Fruit fly (Drosophila melanogaster) whole organism, embryonic: ENCODE measurements around the gene Wee1.
A peak's percentile ranks its signal among the peaks of the same experiment; 100 is the strongest.

Experiments used
- Antp ChIP-seq: fragments of 200-800 bp; sonication (Bioruptor generic); optimal IDR thresholded peaks from 3 replicates; lab custom pipeline; 2016; ENCODE audit warnings: missing biosample characterization, missing genetic modification characterization
- Awh ChIP-seq: fragments of 200-800 bp; sonication (Bioruptor generic); IDR thresholded peaks from 2 replicates; pipeline ENCODE4, ENCODE4 v1.3.6; 2022; ENCODE audit warnings: missing biosample characterization, missing genetic modification characterization
- B-H1 ChIP-seq: fragments of 200-800 bp; sonication (Bioruptor generic); IDR thresholded peaks from 3 replicates; pipeline ENCODE4 v1.3.6; 2022; ENCODE audit warnings: missing biosample characterization, missing genetic modification characterization
- BtbVII ChIP-seq: fragments of 200-800 bp; sonication (Bioruptor generic); optimal IDR thresholded peaks from 3 replicates; lab custom pipeline; 2017; ENCODE audit warnings: missing biosample characterization, mild to moderate bottlenecking, missing genetic modification characterization
- CG11695 ChIP-seq: fragments of 200-800 bp; sonication (Bioruptor generic); IDR thresholded peaks from 3 replicates; pipeline ENCODE4 v1.3.6; 2022; ENCODE audit warnings: missing biosample characterization, missing genetic modification characterization
- CG13296 ChIP-seq: fragments of 200-800 bp; sonication (Bioruptor generic); optimal IDR thresholded peaks from 3 replicates; lab custom pipeline; 2018; ENCODE audit warnings: missing biosample characterization, mild to moderate bottlenecking, missing genetic modification characterization
- CG13624 ChIP-seq: fragments of 200-800 bp; sonication (Bioruptor generic); optimal IDR thresholded peaks from 2 replicates; lab custom pipeline; 2016; ENCODE audit warnings: missing biosample characterization, missing genetic modification characterization
- CG14014 ChIP-seq: fragments of 200-800 bp; sonication (Bioruptor generic); IDR thresholded peaks from 2 replicates; pipeline ENCODE4 v1.3.6; 2022; ENCODE audit warnings: missing biosample characterization, missing genetic modification characterization
- CG15073 ChIP-seq: fragments of 200-800 bp; sonication (Bioruptor generic); optimal IDR thresholded peaks from 2 replicates; lab custom pipeline; 2016; ENCODE audit warnings: missing biosample characterization, missing genetic modification characterization
- CG17328 ChIP-seq: fragments of 200-800 bp; sonication (Bioruptor generic); IDR thresholded peaks from 2 replicates; pipeline ENCODE4 v1.3.6; 2022; ENCODE audit warnings: missing biosample characterization, missing genetic modification characterization
- CG17829 ChIP-seq: fragments of 200-800 bp; optimal IDR thresholded peaks from 2 replicates; lab custom pipeline; 2019; ENCODE audit warnings: missing biosample characterization, mild to moderate bottlenecking, missing genetic modification characterization, moderate library complexity
- CG2116 ChIP-seq: fragments of 200-800 bp; sonication (Bioruptor generic); optimal IDR thresholded peaks from 3 replicates; lab custom pipeline; 2018; ENCODE audit warnings: missing biosample characterization, mild to moderate bottlenecking, missing genetic modification characterization
- CG31388 ChIP-seq: fragments of 200-800 bp; sonication (Bioruptor generic); optimal IDR thresholded peaks from 2 replicates; lab custom pipeline; 2016; ENCODE audit warnings: missing biosample characterization, missing genetic modification characterization
- CG34224 ChIP-seq: fragments of 200-800 bp; sonication (Bioruptor generic); IDR thresholded peaks from 3 replicates; pipeline ENCODE4 v1.3.6; 2022; ENCODE audit warnings: missing biosample characterization, missing genetic modification characterization; ENCODE audit not compliant: partially characterized antibody
- CG3995 ChIP-seq: fragments of 200-800 bp; sonication (Bioruptor generic); optimal IDR thresholded peaks from 3 replicates; lab custom pipeline; 2016; ENCODE audit warnings: missing biosample characterization, missing genetic modification characterization
- CG4404 ChIP-seq: fragments of 200-800 bp; sonication (Bioruptor generic); IDR thresholded peaks from 2 replicates; pipeline ENCODE4 v1.3.6; 2022; ENCODE audit warnings: missing biosample characterization, missing genetic modification characterization
- CG4617 ChIP-seq: fragments of 200-800 bp; sonication (Bioruptor generic); optimal IDR thresholded peaks from 3 replicates; lab custom pipeline; 2016; ENCODE audit warnings: missing biosample characterization, missing genetic modification characterization, borderline replicate concordance
- CG5180 ChIP-seq: fragments of 200-800 bp; sonication (Bioruptor generic); optimal IDR thresholded peaks from 3 replicates; lab custom pipeline; 2017; ENCODE audit warnings: missing biosample characterization, missing genetic modification characterization, mild to moderate bottlenecking, moderate library complexity, missing genetic modification reagents
- CG7839 ChIP-seq: fragments of 200-800 bp; sonication (Bioruptor generic); optimal IDR thresholded peaks from 3 replicates; lab custom pipeline; 2018; ENCODE audit warnings: missing biosample characterization, mild to moderate bottlenecking, missing genetic modification characterization, moderate library complexity
- CG7928 ChIP-seq: fragments of 200-800 bp; sonication (Bioruptor generic); optimal IDR thresholded peaks from 2 replicates; lab custom pipeline; 2017; ENCODE audit warnings: missing biosample characterization, mild to moderate bottlenecking, missing genetic modification characterization
- CG8089 ChIP-seq: fragments of 200-800 bp; sonication (Bioruptor generic); optimal IDR thresholded peaks from 3 replicates; lab custom pipeline; 2016; ENCODE audit warnings: missing biosample characterization, missing genetic modification characterization
- D19B ChIP-seq: fragments of 200-800 bp; sonication (Bioruptor generic); optimal IDR thresholded peaks from 2 replicates; lab custom pipeline; 2017; ENCODE audit warnings: missing biosample characterization, mild to moderate bottlenecking, missing genetic modification characterization
- Dll ChIP-seq: fragments of 200-800 bp; sonication (Bioruptor generic); IDR thresholded peaks from 4 replicates; pipeline ENCODE4 v1.3.6; 2022; ENCODE audit warnings: missing biosample characterization, missing genetic modification characterization; ENCODE audit not compliant: partially characterized antibody
- Dref ChIP-seq: fragments of 200-800 bp; sonication (Bioruptor generic); IDR thresholded peaks from 2 replicates; pipeline ENCODE4 v1.3.6; 2022; ENCODE audit warnings: missing biosample characterization, missing genetic modification characterization
- Fer2 ChIP-seq: fragments of 200-800 bp; sonication (Bioruptor generic); optimal IDR thresholded peaks from 2 replicates; lab custom pipeline; 2018; ENCODE audit warnings: missing biosample characterization, mild to moderate bottlenecking, missing genetic modification characterization, moderate library complexity
- Fer3 ChIP-seq: fragments of 200-800 bp; sonication (Bioruptor generic); optimal IDR thresholded peaks from 2 replicates; lab custom pipeline; 2018; ENCODE audit warnings: missing biosample characterization, mild to moderate bottlenecking, missing genetic modification characterization, moderate library complexity
- HLH3B ChIP-seq: fragments of 200-800 bp; sonication (Bioruptor generic); IDR thresholded peaks from 2 replicates; pipeline ENCODE4 v1.3.6; 2022; ENCODE audit warnings: missing biosample characterization, missing genetic modification characterization
- Sry-β ChIP-seq: fragments of 200-800 bp; sonication (Bioruptor generic); optimal IDR thresholded peaks from 2 replicates; lab custom pipeline; 2018; ENCODE audit warnings: missing biosample characterization, mild to moderate bottlenecking, missing genetic modification characterization, moderate library complexity
- Ssrp ChIP-seq: fragments of 200-800 bp; sonication (Bioruptor generic); optimal IDR thresholded peaks from 2 replicates; lab custom pipeline; 2018; ENCODE audit warnings: missing biosample characterization, mild to moderate bottlenecking, missing genetic modification characterization, moderate library complexity
- TFAM ChIP-seq: fragments of 200-800 bp; sonication (Bioruptor generic); optimal IDR thresholded peaks from 2 replicates; lab custom pipeline; 2017; ENCODE audit warnings: missing biosample characterization, missing genetic modification characterization, inconsistent platforms
- Trl ChIP-seq, 3 experiments: fragments of >200 bp in 2 of 3; fragments of 200-800 bp in 1 of 3; sonication (Bioruptor generic) in 1 of 3; optimal IDR thresholded peaks; 2 replicates in 1 of 3; 3 replicates in 2 of 3; lab custom pipeline; 2016 to 2017; ENCODE audit warnings: missing biosample characterization in 1 of 3, missing genetic modification characterization in 1 of 3
- ap ChIP-seq: fragments of 200-800 bp; sonication (Bioruptor generic); IDR thresholded peaks from 2 replicates; pipeline ENCODE4 v1.3.6; 2022; ENCODE audit warnings: missing biosample characterization, missing genetic modification characterization
- bowl ChIP-seq: fragments of 200-800 bp; sonication (Bioruptor generic); IDR thresholded peaks from 2 replicates; pipeline ENCODE4 v1.3.6; 2022; ENCODE audit warnings: missing biosample characterization, missing genetic modification characterization
- btn ChIP-seq: fragments of 200-800 bp; sonication (Bioruptor generic); optimal IDR thresholded peaks from 2 replicates; lab custom pipeline; 2016; ENCODE audit warnings: missing biosample characterization, missing genetic modification characterization
- cg ChIP-seq: fragments of 200-800 bp; sonication (Bioruptor generic); optimal IDR thresholded peaks from 3 replicates; lab custom pipeline; 2019; ENCODE audit warnings: missing biosample characterization, mild to moderate bottlenecking, missing genetic modification characterization, moderate library complexity
- chn ChIP-seq: fragments of 200-800 bp; sonication (Bioruptor generic); optimal IDR thresholded peaks from 2 replicates; lab custom pipeline; 2016; ENCODE audit warnings: missing biosample characterization, missing genetic modification characterization
- ci ChIP-seq: fragments of 200-800 bp; sonication (Bioruptor generic); IDR thresholded peaks from 3 replicates; pipeline ENCODE4 v1.3.6; 2022; ENCODE audit warnings: missing biosample characterization, missing genetic modification characterization
- crol ChIP-seq: fragments of 200-800 bp; sonication (Bioruptor generic); IDR thresholded peaks from 2 replicates; pipeline ENCODE4 v1.3.6; 2022; ENCODE audit warnings: missing biosample characterization, missing genetic modification characterization
- dysf ChIP-seq: fragments of 200-800 bp; sonication (Bioruptor generic); IDR thresholded peaks from 3 replicates; pipeline ENCODE4 v1.3.6; 2022; ENCODE audit warnings: missing biosample characterization, missing genetic modification characterization
- ems ChIP-seq: fragments of 200-800 bp; sonication (Bioruptor generic); optimal IDR thresholded peaks from 3 replicates; lab custom pipeline; 2016; ENCODE audit warnings: missing biosample characterization, missing genetic modification characterization
- gce ChIP-seq: fragments of 200-800 bp; sonication (Bioruptor generic); IDR thresholded peaks from 3 replicates; pipeline ENCODE4 v1.3.6; 2022; ENCODE audit warnings: missing biosample characterization, missing genetic modification characterization
- gfzf ChIP-seq: fragments of 200-800 bp; sonication (Bioruptor generic); optimal IDR thresholded peaks from 2 replicates; lab custom pipeline; 2016; ENCODE audit warnings: missing biosample characterization, mild to moderate bottlenecking, missing genetic modification characterization, moderate library complexity
- hkb ChIP-seq, 2 experiments: fragments of 200-800 bp in 1 of 2; fragments of >200 bp in 1 of 2; sonication (Bioruptor generic) in 1 of 2; IDR thresholded peaks in 1 of 2; optimal IDR thresholded peaks in 1 of 2; 2 replicates each; pipeline versions ENCODE4 v1.3.6 to Lab custom; 2017 to 2022; ENCODE audit warnings: missing biosample characterization in 1 of 2, missing genetic modification characterization in 1 of 2
- lmd ChIP-seq: fragments of 200-800 bp; sonication (Bioruptor generic); IDR thresholded peaks from 2 replicates; pipeline ENCODE4 v1.3.6; 2022; ENCODE audit warnings: missing biosample characterization, missing genetic modification characterization
- lov ChIP-seq, 2 experiments: fragments of 200-800 bp in 1 of 2; fragments of >200 bp in 1 of 2; sonication (Bioruptor generic) in 1 of 2; IDR thresholded peaks in 1 of 2; optimal IDR thresholded peaks in 1 of 2; 2 replicates in 1 of 2; 3 replicates in 1 of 2; pipeline versions ENCODE4 v1.3.6 to Lab custom; 2017 to 2022; ENCODE audit warnings: missing biosample characterization in 1 of 2, missing genetic modification characterization in 1 of 2
- pan ChIP-seq, 4 experiments: fragments of >200 bp in 3 of 4; fragments of 200-800 bp in 1 of 4; sonication (Bioruptor generic) in 1 of 4; optimal IDR thresholded peaks in 3 of 4; IDR thresholded peaks in 1 of 4; 2 replicates each; pipeline versions ENCODE4 v1.3.6 to Lab custom; 2017 to 2022; ENCODE audit warnings: missing biosample characterization in 2 of 4, missing genetic modification characterization in 2 of 4, mixed read lengths in 1 of 4
- phol ChIP-seq: fragments of 200-800 bp; sonication (Bioruptor generic); optimal IDR thresholded peaks from 3 replicates; lab custom pipeline; 2018; ENCODE audit warnings: missing biosample characterization, mild to moderate bottlenecking, missing genetic modification characterization, moderate library complexity
- sim ChIP-seq: fragments of 200-800 bp; sonication (Bioruptor generic); IDR thresholded peaks from 2 replicates; pipeline ENCODE4 v1.3.6; 2022; ENCODE audit warnings: missing biosample characterization, missing genetic modification characterization
- trh ChIP-seq: fragments of 200-800 bp; sonication (Bioruptor generic); optimal IDR thresholded peaks from 2 replicates; lab custom pipeline; 2016; ENCODE audit warnings: missing biosample characterization, missing genetic modification characterization
- zfh2 ChIP-seq: fragments of 200-800 bp; sonication (Bioruptor generic); optimal IDR thresholded peaks from 2 replicates; lab custom pipeline; 2016; ENCODE audit warnings: missing biosample characterization, missing genetic modification characterization

Wee1 gene

dm6 chr2L:6907761-6908160, 6.2 kb downstream of the Wee1 start, which contains the start of the genes Polr1F and Rat1 (continued):
- TF ChIP-seq CG15073 = no peak
- TF ChIP-seq CG17328 = no peak
- TF ChIP-seq CG17829 (tag; lab: Kevin White, UChicago) = peak; percentile 63
- TF ChIP-seq bowl = no peak
- TF ChIP-seq CG4617 (GFP tag; lab: Kevin White, UChicago) = peak; percentile 83
- TF ChIP-seq zfh2 (GFP tag; lab: Kevin White, UChicago) = peak; percentile 35
- 0 out of 3 replicates have a peak, but pooled peaks have one; percentile 18 for TF ChIP-seq CG34224
- peak; percentile 60 for TF ChIP-seq CG2116 (GFP tag; lab: Kevin White, UChicago)
- TF ChIP-seq gce (GFP tag; lab: Robert Waterston, UW) = no peak
- TF ChIP-seq lmd (GFP tag; lab: Robert Waterston, UW) = 0 out of 2 replicates have a peak, but pooled peaks have one; percentile 8
- peak; percentile 32 for TF ChIP-seq cg
- no peak for TF ChIP-seq lov (optimal IDR thresholded peaks at IDR 0.05; lab: Kevin White, UChicago)
- no peak for TF ChIP-seq lov (GFP tag; IDR thresholded peaks at IDR 0.05; lab: Robert Waterston, UW)
- TF ChIP-seq CG3995 (GFP tag; lab: Kevin White, UChicago) = no peak
- TF ChIP-seq CG13624 = peak; percentile 27
- TF ChIP-seq CG31388 (GFP tag; lab: Kevin White, UChicago) = no peak
- TF ChIP-seq Fer3 (tag; lab: Kevin White, UChicago) = peak; percentile 14
- no peak for TF ChIP-seq B-H1 (GFP tag; lab: Robert Waterston, UW)
- TF ChIP-seq Antp (GFP tag; lab: Kevin White, UChicago) = peak; percentile 27
- TF ChIP-seq Awh = no peak
- no peak for TF ChIP-seq CG13296 (GFP tag; lab: Kevin White, UChicago)
- TF ChIP-seq chn (GFP tag; lab: Kevin White, UChicago) = peak; percentile 45
- no peak for TF ChIP-seq dysf
- TF ChIP-seq crol (GFP tag; lab: Robert Waterston, UW) = no peak
- no peak for TF ChIP-seq ems (GFP tag; lab: Kevin White, UChicago)
- no peak for TF ChIP-seq hkb (optimal IDR thresholded peaks at IDR 0.05; lab: Kevin White, UChicago)
- TF ChIP-seq hkb (GFP tag; IDR thresholded peaks at IDR 0.05; lab: Robert Waterston, UW) = no peak
- TF ChIP-seq TFAM (GFP tag; lab: Kevin White, UChicago) = no peak
- TF ChIP-seq D19B (GFP tag; lab: Kevin White, UChicago) = no peak
- no peak for TF ChIP-seq Dref (GFP tag; lab: Robert Waterston, UW)
- TF ChIP-seq CG5180 (GFP tag; lab: Kevin White, UChicago) = no peak
- TF ChIP-seq Ssrp (tag; lab: Kevin White, UChicago) = no peak
- TF ChIP-seq CG7839 (tag; lab: Kevin White, UChicago) = no peak
- no peak for TF ChIP-seq ap (GFP tag; lab: Robert Waterston, UW)
- no peak for TF ChIP-seq pan (optimal IDR thresholded peaks at IDR 0.05; lab: Kevin White, UChicago)
- no peak for TF ChIP-seq pan (GFP tag; optimal IDR thresholded peaks at IDR 0.05 in 1 of 2, IDR thresholded peaks at IDR 0.05 in 1 of 2)
- TF ChIP-seq HLH3B (GFP tag; lab: Robert Waterston, UW) = no peak
- TF ChIP-seq BtbVII = no peak
- no peak for TF ChIP-seq btn (GFP tag; lab: Kevin White, UChicago)
- TF ChIP-seq Fer2 (tag; lab: Kevin White, UChicago) = no peak
- peak; percentile 94 for TF ChIP-seq Sry-β (GFP tag; lab: Kevin White, UChicago)
- TF ChIP-seq phol (tag; lab: Kevin White, UChicago) = peak; percentile 62
- TF ChIP-seq CG8089 (GFP tag; lab: Kevin White, UChicago) = no peak
- TF ChIP-seq Trl (optimal IDR thresholded peaks at IDR 0.05; lab: Kevin White, UChicago) = no peak
- peak; percentile 30 for TF ChIP-seq Trl (GFP tag; optimal IDR thresholded peaks at IDR 0.05; lab: Kevin White, UChicago)
- no peak for TF ChIP-seq CG4404 (GFP tag; lab: Robert Waterston, UW)
- peak; percentile 70 for TF ChIP-seq gfzf (GFP tag; lab: Kevin White, UChicago)
- TF ChIP-seq CG14014 (GFP tag; lab: Robert Waterston, UW) = no peak
- TF ChIP-seq Dll (GFP tag; lab: Robert Waterston, UW) = peak; percentile 39; the same call in 1 of the 4 replicates
- no peak for TF ChIP-seq CG7928 (GFP tag; lab: Kevin White, UChicago)
- TF ChIP-seq trh (GFP tag; lab: Kevin White, UChicago) = no peak
- no peak for TF ChIP-seq sim (GFP tag; lab: Robert Waterston, UW)
- TF ChIP-seq CG11695 = no peak
- no peak for TF ChIP-seq ci (GFP tag; lab: Robert Waterston, UW)
